Worm (Caenorhabditis elegans) whole organism, midembryonic: ENCODE results near the gene fbxc-34.

Experiments
- flt-1 ChIP-seq: fragments of 200-800 bp; sonication (Bioruptor generic); IDR thresholded peaks from 2 replicates; pipeline ENCODE4 v1.3.6; 2022; ENCODE audit warnings: missing genetic modification characterization, missing compliant biosample characterization
- klf-2 ChIP-seq: fragments of 200-800 bp; sonication (Bioruptor generic); conservative IDR thresholded peaks from 2 replicates; pipeline ENCODE4 v1.3.6; 2022; ENCODE audit warnings: missing genetic modification reagents, missing genetic modification characterization, missing compliant biosample characterization
- med-1 ChIP-seq: sonication (generic microtip); optimal IDR thresholded peaks from 2 replicates; lab custom pipeline; 2017; ENCODE audit warnings: missing genetic modification characterization, mild to moderate bottlenecking, missing compliant biosample characterization, antibody characterized with exemption, missing genetic modification reagents; ENCODE audit not compliant: insufficient read depth
- tab-1 ChIP-seq: fragments of 200-800 bp; sonication (Bioruptor generic); IDR thresholded peaks from 2 replicates; pipeline ENCODE4 v1.3.6; 2022; ENCODE audit warnings: missing genetic modification characterization, missing compliant biosample characterization
- ztf-23 ChIP-seq: fragments of 200-800 bp; sonication (Bioruptor generic); IDR thresholded peaks from 2 replicates; pipeline ENCODE4 v1.3.6; 2022; ENCODE audit warnings: missing genetic modification reagents, missing genetic modification characterization, missing compliant biosample characterization
- ztf-29 ChIP-seq: fragments of 200-800 bp; sonication (Bioruptor generic); IDR thresholded peaks from 2 replicates; pipeline ENCODE4 v1.3.6; 2022; ENCODE audit warnings: missing genetic modification reagents, missing genetic modification characterization, missing compliant biosample characterization

DNA sequence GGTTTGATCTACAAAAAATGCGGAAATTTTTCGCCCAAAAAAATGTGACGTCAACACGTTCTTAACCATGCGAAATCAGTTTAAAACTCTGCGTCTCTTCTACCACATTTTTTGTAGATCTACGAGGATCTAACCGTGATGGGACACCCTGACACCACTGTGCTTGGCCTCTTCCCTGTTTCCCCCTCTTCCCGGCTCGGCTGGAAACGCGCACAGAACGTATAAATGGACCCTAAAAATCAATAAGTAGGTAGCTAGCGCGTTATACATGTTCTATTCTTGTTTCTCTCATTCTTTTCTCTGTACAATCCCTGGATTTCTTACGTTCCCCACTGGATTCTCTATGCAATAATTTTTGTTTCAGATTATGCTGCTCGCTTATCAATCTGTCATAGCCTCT is 7.5 kb upstream of the fbxc-34 start, which contains the start of gene fbxc-28:
- TF ChIP-seq med-1 = no peak
- no peak for TF ChIP-seq ztf-23 (GFP tag; lab: Robert Waterston, UW)
- TF ChIP-seq flt-1 = no peak
- no peak for TF ChIP-seq klf-2
- no peak for TF ChIP-seq tab-1 (GFP tag; lab: Robert Waterston, UW)
- no peak for TF ChIP-seq ztf-29 (GFP tag; lab: Robert Waterston, UW)
